Fruit fly (Drosophila melanogaster) ovary, adult (tissue): Measurements from ENCODE around the gene CG17687.

ENCODE experiments used
- CG17801 ChIP-seq: fragments of 200-800 bp; optimal IDR thresholded peaks from 2 replicates; lab custom pipeline; 2019; ENCODE audit warnings: missing biosample characterization, mild to moderate bottlenecking, missing genetic modification characterization, moderate library complexity; ENCODE audit not compliant: partially characterized antibody

Gene CG17687

dm6 chr3L:13397656-13398055 lies 48.8 kb downstream of the CG17687 start:
- TF ChIP-seq CG17801, result no peak

DNA sequence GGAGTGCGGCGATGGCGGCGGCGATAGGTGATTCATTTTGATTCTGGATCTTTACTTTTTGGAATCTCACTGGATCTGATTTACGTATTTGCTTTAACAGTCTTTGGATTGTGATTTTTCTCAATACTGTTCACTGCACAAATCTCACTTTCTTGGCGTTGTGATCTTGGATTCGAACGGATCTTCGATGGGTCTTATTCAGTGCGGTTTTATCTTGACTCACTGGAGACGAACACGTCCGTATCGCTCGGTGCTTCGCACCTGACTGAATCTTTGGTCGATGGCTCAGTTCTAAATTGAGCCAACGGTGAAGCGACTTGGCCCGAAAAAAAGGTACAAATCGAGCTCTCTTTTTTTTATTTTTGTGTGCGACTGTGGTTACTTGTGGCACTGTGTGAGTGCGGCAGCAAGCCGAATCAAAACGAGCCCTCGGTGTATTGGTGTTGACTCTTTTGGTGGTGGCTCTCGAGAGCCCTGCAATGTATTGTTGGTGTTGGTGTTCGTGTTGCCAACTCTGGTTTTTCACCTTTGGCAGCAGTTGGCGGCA lies 52.1 kb downstream of the CG17687 start, which contains the start of gene sens:
Gene sens (minus strand): TSS at position 254 of the 547 bp plus-strand sequence.
- TF ChIP-seq CG17801, result no peak

dm6 chr3L:13403141-13403867 lies 54.5 kb downstream of the CG17687 start:
- no peak for TF ChIP-seq CG17801
